Worm (Caenorhabditis elegans) whole organism, L4 larva: ENCODE results near the gene cat-1.

ENCODE experiments used
- D1046.2 ChIP-seq: fragments of 200-800 bp; sonication (Bioruptor generic); IDR thresholded peaks from 2 replicates; pipeline ENCODE4 v1.3.6; 2022; ENCODE audit warnings: missing genetic modification characterization, missing compliant biosample characterization
- F26F4.8 ChIP-seq: fragments of 200-800 bp; sonication (Bioruptor generic); conservative IDR thresholded peaks from 2 replicates; pipeline ENCODE4 v1.3.6; 2022; ENCODE audit warnings: missing genetic modification characterization, missing compliant biosample characterization
- F37D6.2 ChIP-seq: sonication (generic microtip); optimal IDR thresholded peaks from 2 replicates; lab custom pipeline; 2016; ENCODE audit warnings: mild to moderate bottlenecking, missing genetic modification characterization, missing compliant biosample characterization
- F44E2.7 ChIP-seq: fragments of 200-800 bp; sonication (Bioruptor generic); IDR thresholded peaks from 2 replicates; pipeline ENCODE4 v2.1.2; 2022; ENCODE audit warnings: missing genetic modification characterization, missing compliant biosample characterization
- Y48G9A.11 ChIP-seq: fragments of 200-800 bp; sonication (Bioruptor generic); IDR thresholded peaks from 2 replicates; pipeline ENCODE4 v1.3.6; 2022; ENCODE audit warnings: missing genetic modification reagents, missing genetic modification characterization, missing compliant biosample characterization
- ZK546.5 ChIP-seq, 2 experiments: sonication (generic microtip); optimal IDR thresholded peaks; 2 replicates each; lab custom pipeline; 2017; ENCODE audit warnings: missing biosample characterization in 2 of 2, missing genetic modification characterization in 2 of 2
- ama-1 ChIP-seq: fragments of 150-350 bp; optimal IDR thresholded peaks from 2 replicates; lab custom pipeline; 2014; ENCODE audit warnings: inconsistent platforms, mixed read lengths
- arid-1 ChIP-seq: fragments of 200-800 bp; sonication (Bioruptor generic); conservative IDR thresholded peaks from 2 replicates; pipeline ENCODE4 v1.3.6; 2022; ENCODE audit warnings: missing genetic modification reagents, missing genetic modification characterization, missing compliant biosample characterization
- attf-4 ChIP-seq: sonication (generic microtip); optimal IDR thresholded peaks from 3 replicates; lab custom pipeline; 2017; ENCODE audit warnings: missing biosample characterization, missing genetic modification characterization
- ceh-20 ChIP-seq: fragments of 200-800 bp; sonication (Bioruptor generic); IDR thresholded peaks from 2 replicates; pipeline ENCODE4 v1.3.6; 2022; ENCODE audit warnings: missing genetic modification reagents, missing genetic modification characterization, missing compliant biosample characterization
- ceh-32 ChIP-seq: sonication (generic microtip); optimal IDR thresholded peaks from 2 replicates; lab custom pipeline; 2016; ENCODE audit warnings: mild to moderate bottlenecking, missing genetic modification characterization, missing compliant biosample characterization; ENCODE audit not compliant: poor library complexity
- ceh-82 ChIP-seq: sonication (generic microtip); optimal IDR thresholded peaks from 2 replicates; lab custom pipeline; 2017; ENCODE audit warnings: missing biosample characterization, missing genetic modification characterization
- ctbp-1 ChIP-seq: fragments of 200-800 bp; sonication (Bioruptor generic); IDR thresholded peaks from 2 replicates; pipeline ENCODE4 v1.3.6; 2022; ENCODE audit warnings: missing genetic modification reagents, missing genetic modification characterization, missing compliant biosample characterization
- daf-12 ChIP-seq: fragments of 150-350 bp; optimal IDR thresholded peaks from 2 replicates; lab custom pipeline; 2014; ENCODE audit warnings: missing biosample characterization, missing genetic modification reagents, missing genetic modification characterization
- daf-16 ChIP-seq, 3 experiments: sonication (generic microtip); optimal IDR thresholded peaks; 2 replicates each; lab custom pipeline; 2016 to 2017; ENCODE audit warnings: missing genetic modification characterization in 3 of 3, missing genetic modification reagents in 3 of 3, mild to moderate bottlenecking in 2 of 3, missing compliant biosample characterization in 2 of 3, missing biosample characterization in 1 of 3, moderate library complexity in 1 of 3
- dmd-6 ChIP-seq: fragments of 200-800 bp; sonication (Bioruptor generic); IDR thresholded peaks from 2 replicates; pipeline ENCODE4 v1.3.6; 2022; ENCODE audit warnings: missing genetic modification reagents, missing genetic modification characterization, missing compliant biosample characterization
- dmd-9 ChIP-seq: fragments of 200-800 bp; sonication (Bioruptor generic); IDR thresholded peaks from 2 replicates; pipeline ENCODE4 v1.3.6; 2022; ENCODE audit warnings: missing genetic modification reagents, missing genetic modification characterization, missing compliant biosample characterization
- duxl-1 ChIP-seq: sonication (generic microtip); optimal IDR thresholded peaks from 2 replicates; lab custom pipeline; 2016; ENCODE audit warnings: mild to moderate bottlenecking, missing genetic modification characterization, moderate library complexity, missing compliant biosample characterization; ENCODE audit not compliant: poor library complexity
- dve-1 ChIP-seq: sonication (generic microtip); optimal IDR thresholded peaks from 2 replicates; lab custom pipeline; 2017; ENCODE audit warnings: antibody characterized with exemption, mild to moderate bottlenecking, missing genetic modification characterization, missing compliant biosample characterization; ENCODE audit not compliant: insufficient read depth
- egl-43 ChIP-seq: fragments of 200-800 bp; sonication (Bioruptor generic); IDR thresholded peaks from 2 replicates; pipeline ENCODE4 v1.3.6; 2022; ENCODE audit warnings: missing genetic modification reagents, missing genetic modification characterization, missing compliant biosample characterization
- hlh-11 ChIP-seq: fragments of 200-800 bp; sonication (Bioruptor generic); optimal IDR thresholded peaks from 2 replicates; lab custom pipeline; 2018; ENCODE audit warnings: mild to moderate bottlenecking, missing genetic modification characterization, missing compliant biosample characterization
- hlh-30 ChIP-seq: sonication (generic microtip); optimal IDR thresholded peaks from 2 replicates; lab custom pipeline; 2017; ENCODE audit warnings: antibody characterized with exemption, mild to moderate bottlenecking, missing genetic modification characterization, missing compliant biosample characterization; ENCODE audit not compliant: insufficient read depth
- hmg-1.1 ChIP-seq: fragments of 200-800 bp; sonication (Bioruptor generic); IDR thresholded peaks from 2 replicates; pipeline ENCODE4 v1.3.6; 2022; ENCODE audit warnings: missing genetic modification reagents, missing genetic modification characterization, missing compliant biosample characterization
- lin-29 ChIP-seq: fragments of 200-800 bp; sonication (Bioruptor generic); IDR thresholded peaks from 2 replicates; pipeline ENCODE4 v1.3.6; 2022; ENCODE audit warnings: missing genetic modification reagents, missing genetic modification characterization, missing compliant biosample characterization
- lsy-2 ChIP-seq, 2 experiments: fragments of 150-350 bp in 1 of 2; sonication (generic microtip) in 1 of 2; optimal IDR thresholded peaks; 2 replicates each; lab custom pipeline; 2014 to 2017; ENCODE audit warnings: missing biosample characterization in 2 of 2, missing genetic modification characterization in 2 of 2
- madf-5 ChIP-seq, 2 experiments: fragments of 200-800 bp; sonication (Bioruptor generic); IDR thresholded peaks; 2 replicates each; pipeline ENCODE4 v1.3.6; 2022; ENCODE audit warnings: missing compliant biosample characterization in 2 of 2, missing genetic modification characterization in 2 of 2
- mdl-1 ChIP-seq, 2 experiments: fragments of 150-350 bp in 1 of 2; sonication (generic microtip) in 1 of 2; optimal IDR thresholded peaks; 2 replicates each; lab custom pipeline; 2014 to 2017; ENCODE audit warnings: missing biosample characterization in 2 of 2, missing genetic modification characterization in 2 of 2
- mep-1 ChIP-seq: fragments of 150-350 bp; sonication (generic microtip); optimal IDR thresholded peaks from 3 replicates; lab custom pipeline; 2014; ENCODE audit warnings: missing biosample characterization, missing genetic modification characterization
- mes-2 ChIP-seq: sonication (generic microtip); optimal IDR thresholded peaks from 2 replicates; lab custom pipeline; 2016; ENCODE audit warnings: missing genotype, mild to moderate bottlenecking, missing genetic modification characterization, missing compliant biosample characterization; ENCODE audit not compliant: poor library complexity, severe bottlenecking
- nhr-111 ChIP-seq: fragments of 200-800 bp; sonication (Bioruptor generic); optimal IDR thresholded peaks from 2 replicates; lab custom pipeline; 2018; ENCODE audit warnings: mild to moderate bottlenecking, missing genetic modification characterization, missing compliant biosample characterization
- nhr-28 ChIP-seq: fragments of 150-350 bp; optimal IDR thresholded peaks from 2 replicates; lab custom pipeline; 2014; ENCODE audit warnings: missing biosample characterization, missing genetic modification characterization
- nhr-41 ChIP-seq: fragments of 200-800 bp; sonication (Bioruptor generic); IDR thresholded peaks from 2 replicates; pipeline ENCODE4 v1.3.6; 2022; ENCODE audit warnings: missing genetic modification reagents, missing genetic modification characterization, missing compliant biosample characterization
- nhr-48 ChIP-seq: sonication (generic microtip); optimal IDR thresholded peaks from 2 replicates; lab custom pipeline; 2016; ENCODE audit warnings: mild to moderate bottlenecking, missing genetic modification characterization, missing compliant biosample characterization
- nhr-77 ChIP-seq: fragments of 150-350 bp; optimal IDR thresholded peaks from 2 replicates; lab custom pipeline; 2014; ENCODE audit warnings: missing biosample characterization, missing genetic modification characterization
- pha-4 ChIP-seq, 2 experiments: fragments of 150-350 bp in 1 of 2; fragments of 200-800 bp in 1 of 2; sonication (Bioruptor generic) in 1 of 2; IDR thresholded peaks in 1 of 2; optimal IDR thresholded peaks in 1 of 2; 2 replicates each; pipeline versions ENCODE4 v1.3.6 to Lab custom; 2014 to 2022; ENCODE audit warnings: missing genetic modification characterization in 2 of 2, missing genetic modification reagents in 2 of 2, missing biosample characterization in 1 of 2, missing compliant biosample characterization in 1 of 2
- php-3 ChIP-seq: fragments of 200-800 bp; sonication (Bioruptor generic); IDR thresholded peaks from 2 replicates; pipeline ENCODE4 v1.3.6; 2022; ENCODE audit warnings: missing genetic modification reagents, missing genetic modification characterization, missing compliant biosample characterization
- pqm-1 ChIP-seq: sonication (generic microtip); optimal IDR thresholded peaks from 2 replicates; lab custom pipeline; 2017; ENCODE audit warnings: missing biosample characterization, missing genetic modification characterization
- rbr-2 ChIP-seq: sonication (generic microtip); optimal IDR thresholded peaks from 2 replicates; lab custom pipeline; 2016; ENCODE audit warnings: missing genotype, missing genetic modification characterization, missing compliant biosample characterization
- saeg-2 ChIP-seq: fragments of 200-800 bp; sonication (Bioruptor generic); IDR thresholded peaks from 2 replicates; pipeline ENCODE4 v1.3.6; 2022; ENCODE audit warnings: missing genetic modification reagents, missing genetic modification characterization, missing compliant biosample characterization
- sdz-12 ChIP-seq: fragments of 200-800 bp; sonication (Bioruptor generic); optimal IDR thresholded peaks from 2 replicates; lab custom pipeline; 2018; ENCODE audit warnings: mild to moderate bottlenecking, missing genetic modification characterization, missing compliant biosample characterization
- set-16 ChIP-seq: fragments of 200-800 bp; sonication (Bioruptor generic); IDR thresholded peaks from 2 replicates; pipeline ENCODE4 v1.3.6; 2022; ENCODE audit warnings: missing genetic modification reagents, missing genetic modification characterization, missing compliant biosample characterization
- snpc-1.2 ChIP-seq: fragments of 200-800 bp; sonication (Bioruptor generic); IDR thresholded peaks from 2 replicates; pipeline ENCODE4 v1.3.6; 2022; ENCODE audit warnings: missing genetic modification reagents, missing genetic modification characterization, missing compliant biosample characterization
- tag-97 ChIP-seq: fragments of 200-800 bp; sonication (Bioruptor generic); IDR thresholded peaks from 2 replicates; pipeline ENCODE4 v1.3.6; 2022; ENCODE audit warnings: missing genetic modification characterization, missing compliant biosample characterization
- tra-1 ChIP-seq: fragments of 200-800 bp; sonication (Bioruptor generic); IDR thresholded peaks from 2 replicates; pipeline ENCODE4 v1.3.6; 2022; ENCODE audit warnings: missing genetic modification reagents, missing genetic modification characterization, missing compliant biosample characterization
- unc-62 ChIP-seq, 3 experiments: fragments of 150-350 bp in 1 of 3; sonication (generic microtip); optimal IDR thresholded peaks in 2 of 3; peaks in 1 of 3; 1 replicate in 1 of 3; 2 replicates in 2 of 3; lab custom pipeline; 2014 to 2017; ENCODE audit warnings: missing biosample characterization in 3 of 3, missing genetic modification characterization in 3 of 3, missing genetic modification reagents in 3 of 3, missing genotype in 1 of 3
- zip-11 ChIP-seq: fragments of 200-800 bp; sonication (Bioruptor generic); IDR thresholded peaks from 2 replicates; pipeline ENCODE4 v1.3.6; 2022; ENCODE audit warnings: missing genetic modification characterization, missing compliant biosample characterization
- zip-2 ChIP-seq: fragments of 150-350 bp; optimal IDR thresholded peaks from 2 replicates; lab custom pipeline; 2014; ENCODE audit warnings: missing biosample characterization, missing genetic modification characterization

The cat-1 gene

ce11 chrX:5696197-5696596 lies 14.3 kb downstream of the cat-1 start (continued):
- TF ChIP-seq php-3 = 0 out of 2 replicates have a peak, but pooled peaks have one; percentile 48
- peak in 1 of 2 experiments; percentile 61 for TF ChIP-seq unc-62 (GFP tag; optimal IDR thresholded peaks at IDR 0.05 in 1 of 2; lab: Kevin White, UChicago)
- no peak for TF ChIP-seq unc-62 (tag; optimal IDR thresholded peaks at IDR 0.05; lab: Kevin White, UChicago)
- no peak for TF ChIP-seq sdz-12 (GFP tag; lab: Kevin White, UChicago)
- TF ChIP-seq ctbp-1 = 0 out of 2 replicates have a peak, but pooled peaks have one; percentile 44
- TF ChIP-seq F37D6.2 (tag; lab: Kevin White, UChicago) = no peak
- peak; percentile 58 for TF ChIP-seq mep-1 (tag; lab: Kevin White, UChicago)
- no peak for TF ChIP-seq pha-4 (GFP tag; IDR thresholded peaks at IDR 0.05; lab: Robert Waterston, UW)
- TF ChIP-seq pha-4 (tag; optimal IDR thresholded peaks at IDR 0.05; lab: Kevin White, UChicago) = no peak
- peak; percentile 35; the same call in 1 of the 2 replicates for TF ChIP-seq set-16 (GFP tag; lab: Robert Waterston, UW)
- no peak for TF ChIP-seq saeg-2 (GFP tag; lab: Robert Waterston, UW)
- no peak for TF ChIP-seq zip-2 (tag; lab: Kevin White, UChicago)
- peak; percentile 66 for TF ChIP-seq nhr-77 (tag; lab: Kevin White, UChicago)
- peak; percentile 16 for TF ChIP-seq nhr-48 (tag; lab: Kevin White, UChicago)
- TF ChIP-seq snpc-1.2 (GFP tag; lab: Robert Waterston, UW) = no peak
- no peak for TF ChIP-seq madf-5 (GFP tag; IDR thresholded peaks at IDR 0.05; lab: Robert Waterston, UW)
- no peak for TF ChIP-seq F44E2.7 (GFP tag; lab: Robert Waterston, UW)
- 0 out of 2 replicates have a peak, but pooled peaks have one; percentile 48 for TF ChIP-seq nhr-41
- TF ChIP-seq ceh-20 (GFP tag; lab: Robert Waterston, UW) = no peak
- no peak for TF ChIP-seq zip-11 (GFP tag; lab: Robert Waterston, UW)
- TF ChIP-seq lsy-2 (tag; optimal IDR thresholded peaks at IDR 0.05; lab: Kevin White, UChicago) = peak; percentile 15 to 35

ce11 chrX:5695416-5695815 lies 15.1 kb downstream of the cat-1 start:
- peak; percentile 41 for TF ChIP-seq dmd-6 (GFP tag; lab: Robert Waterston, UW)
- no peak for TF ChIP-seq php-3
- TF ChIP-seq tag-97 = no peak
- no peak for TF ChIP-seq daf-16 (GFP tag; optimal IDR thresholded peaks at IDR 0.05; lab: Kevin White, UChicago)
- peak; percentile 33 for TF ChIP-seq daf-16 (tag; optimal IDR thresholded peaks at IDR 0.05; lab: Kevin White, UChicago)
- no peak for TF ChIP-seq dmd-9 (GFP tag; lab: Robert Waterston, UW)
- TF ChIP-seq Y48G9A.11 (GFP tag; lab: Robert Waterston, UW) = no peak
- TF ChIP-seq mdl-1 (tag; optimal IDR thresholded peaks at IDR 0.05; lab: Kevin White, UChicago) = peak in 1 of 2 experiments; percentile 6
- TF ChIP-seq D1046.2 (GFP tag; lab: Robert Waterston, UW) = no peak
- TF ChIP-seq attf-4 (tag; lab: Kevin White, UChicago) = no peak
- TF ChIP-seq tra-1 = no peak
- TF ChIP-seq mes-2 (tag; lab: Kevin White, UChicago) = peak; percentile 11
- TF ChIP-seq nhr-28 = peak; percentile 58
- TF ChIP-seq rbr-2 (tag; lab: Kevin White, UChicago) = no peak
- TF ChIP-seq ceh-32 (tag; lab: Kevin White, UChicago) = no peak
- peak; percentile 56 for TF ChIP-seq hlh-11 (tag; lab: Kevin White, UChicago)
- no peak for TF ChIP-seq lin-29 (GFP tag; lab: Robert Waterston, UW)
- TF ChIP-seq pqm-1 (tag; lab: Kevin White, UChicago) = peak; percentile 17
- TF ChIP-seq dve-1 (tag; lab: Kevin White, UChicago) = peak; percentile 29
- TF ChIP-seq ceh-82 = no peak
- no peak for TF ChIP-seq F44E2.7 (GFP tag; lab: Robert Waterston, UW)
- TF ChIP-seq ceh-20 (GFP tag; lab: Robert Waterston, UW) = no peak
- no peak for TF ChIP-seq ama-1
- no peak for TF ChIP-seq nhr-111 (GFP tag; lab: Kevin White, UChicago)
- TF ChIP-seq unc-62 (GFP tag; optimal IDR thresholded peaks at IDR 0.05 in 1 of 2; lab: Kevin White, UChicago) = peak in 1 of 2 experiments; percentile 93
- TF ChIP-seq unc-62 (tag; optimal IDR thresholded peaks at IDR 0.05; lab: Kevin White, UChicago) = no peak
- TF ChIP-seq duxl-1 (tag; lab: Kevin White, UChicago) = no peak
- peak; percentile 56 for TF ChIP-seq hlh-30 (tag; lab: Kevin White, UChicago)
- no peak for TF ChIP-seq hmg-1.1 (GFP tag; lab: Robert Waterston, UW)
- TF ChIP-seq egl-43 (GFP tag; lab: Robert Waterston, UW) = no peak
- no peak for TF ChIP-seq arid-1 (GFP tag; lab: Robert Waterston, UW)
- no peak for TF ChIP-seq F26F4.8
- no peak for TF ChIP-seq ZK546.5 (tag; optimal IDR thresholded peaks at IDR 0.05; lab: Kevin White, UChicago)
- no peak for TF ChIP-seq daf-12 (tag; lab: Kevin White, UChicago)
